Fruit fly (Drosophila melanogaster): ENCODE data around the gene ND-42.
A peak's percentile ranks its signal among the peaks of the same experiment; 100 is the strongest.

The ND-42 gene

dm6 chr3R:21992909-21993308, 34.6 kb upstream of the ND-42 start (continued):
- TF ChIP-seq Dip2 (GFP tag; IDR thresholded peaks at IDR 0.05) (no peak), ac (GFP tag; optimal IDR thresholded peaks at IDR 0.05) (no peak), MTF-1 (GFP tag; optimal IDR thresholded peaks at IDR 0.05; ENCODE audit: borderline replicate concordance) (no peak), CG10462 (GFP tag; optimal IDR thresholded peaks at IDR 0.05) (no peak), Six4 (GFP tag; optimal IDR thresholded peaks at IDR 0.05) (no peak), CG2678 (tag; optimal IDR thresholded peaks at IDR 0.05) (no peak), nerfin-2 (GFP tag; IDR thresholded peaks at IDR 0.05; ENCODE audit: partially characterized antibody) (no peak), CG16813 (GFP tag; IDR thresholded peaks at IDR 0.05; ENCODE audit: partially characterized antibody) (no peak), zf30C (GFP tag; optimal IDR thresholded peaks at IDR 0.05) (no peak), CG12236 (GFP tag; optimal IDR thresholded peaks at IDR 0.05) (no peak), PHDP (tag; optimal IDR thresholded peaks at IDR 0.05) (no peak), CG9609 (GFP tag; optimal IDR thresholded peaks at IDR 0.05) (peak; percentile 16), CG10274 (GFP tag; optimal IDR thresholded peaks at IDR 0.05) (no peak), CG13894 (tag; optimal IDR thresholded peaks at IDR 0.05) (no peak), CG11504 (tag; optimal IDR thresholded peaks at IDR 0.05) (peak; percentile 53), dati (GFP tag; IDR thresholded peaks at IDR 0.05) (no peak), sr (GFP tag; IDR thresholded peaks at IDR 0.05) (no peak), tio (GFP tag; optimal IDR thresholded peaks at IDR 0.05) (peak; percentile 14), Rfx (GFP tag; IDR thresholded peaks at IDR 0.05) (peak; percentile 61; the same call in 1 of the 2 replicates), CG9817 (tag; optimal IDR thresholded peaks at IDR 0.05) (peak; percentile 37), CG8359 (GFP tag; optimal IDR thresholded peaks at IDR 0.05; ENCODE audit: borderline replicate concordance) (no peak), toy (GFP tag; IDR thresholded peaks at IDR 0.05) (no peak), Chrac-16 (GFP tag; optimal IDR thresholded peaks at IDR 0.05) (peak; percentile 57), hkb (optimal IDR thresholded peaks at IDR 0.05) (no peak), hkb (GFP tag; IDR thresholded peaks at IDR 0.05) (no peak), cad (GFP tag; optimal IDR thresholded peaks at IDR 0.05) (no peak), CG14965 (GFP tag; optimal IDR thresholded peaks at IDR 0.05; ENCODE audit: borderline replicate concordance) (no peak), CG2875 (GFP tag; optimal IDR thresholded peaks at IDR 0.05) (no peak), CG12104 (GFP tag; optimal IDR thresholded peaks at IDR 0.05) (no peak), Hand (GFP tag; optimal IDR thresholded peaks at IDR 0.05) (no peak), CG14860 (GFP tag; IDR thresholded peaks at IDR 0.05; ENCODE audit: partially characterized antibody) (no peak), prd (optimal IDR thresholded peaks at IDR 0.05) (no peak), prd (GFP tag; IDR thresholded peaks at IDR 0.05) (peak; percentile 70; the same call in 2 of the 3 replicates), NC2β (GFP tag; optimal IDR thresholded peaks at IDR 0.05) (no peak), B-H1 (GFP tag; IDR thresholded peaks at IDR 0.05) (peak; percentile 57; the same call in 2 of the 3 replicates), mld (GFP tag; IDR thresholded peaks at IDR 0.05; ENCODE audit: partially characterized antibody) (no peak), Bgb (GFP tag; IDR thresholded peaks at IDR 0.05; ENCODE audit: partially characterized antibody) (no peak), inv (GFP tag; IDR thresholded peaks at IDR 0.05; ENCODE audit: partially characterized antibody) (no peak), bcd (GFP tag; optimal IDR thresholded peaks at IDR 0.05) (peak; percentile 18), cg (GFP tag; optimal IDR thresholded peaks at IDR 0.05) (no peak), dm (GFP tag; optimal IDR thresholded peaks at IDR 0.05) (peak; percentile 26), Hmx (GFP tag; optimal IDR thresholded peaks at IDR 0.05) (no peak), lmd (GFP tag; IDR thresholded peaks at IDR 0.05) (peak; percentile 70), CG8924 (tag; optimal IDR thresholded peaks at IDR 0.05) (no peak), CG7987 (GFP tag; optimal IDR thresholded peaks at IDR 0.05) (no peak), CG14710 (tag; optimal IDR thresholded peaks at IDR 0.05) (no peak), CG18011 (GFP tag; optimal IDR thresholded peaks at IDR 0.05) (no peak), CG2889 (GFP tag; IDR thresholded peaks at IDR 0.05) (peak; percentile 66; the same call in 2 of the 3 replicates), lab (GFP tag; optimal IDR thresholded peaks at IDR 0.05) (peak; percentile 32), fd102C (GFP tag; optimal IDR thresholded peaks at IDR 0.05) (no peak), CG14667 (GFP tag; IDR thresholded peaks at IDR 0.05) (peak; percentile 36; the same call in 1 of the 2 replicates)

All from whole organism, embryonic.